Fruit fly (Drosophila melanogaster): ENCODE measurements around the gene CG17127.

dm6 chr2L:10789922-10790321, 19.3 kb downstream of the CG17127 start, which contains the start of gene CG31870:
- TF ChIP-seq Dll (optimal IDR thresholded peaks at IDR 0.05) (no peak), psq (optimal IDR thresholded peaks at IDR 0.05) (no peak), CG8478 (optimal IDR thresholded peaks at IDR 0.05) (no peak), usp (GFP tag; optimal IDR thresholded peaks at IDR 0.05) (no peak)

Measured in whole organism.